Worm (Caenorhabditis elegans) whole organism, L2 larva: ENCODE results near the gene ints-6.

ENCODE experiments used
- gmeb-1 ChIP-seq: fragments of 150-350 bp; optimal IDR thresholded peaks from 2 replicates; lab custom pipeline; 2014; ENCODE audit warnings: missing biosample characterization, missing genetic modification characterization
- mdl-1 ChIP-seq, 2 experiments: fragments of 150-350 bp in 1 of 2; sonication (generic microtip) in 1 of 2; optimal IDR thresholded peaks; 2 replicates each; lab custom pipeline; 2017; ENCODE audit warnings: missing biosample characterization in 2 of 2, missing genetic modification characterization in 2 of 2
- nhr-12 ChIP-seq: fragments of 150-350 bp; optimal IDR thresholded peaks from 2 replicates; lab custom pipeline; 2014; ENCODE audit warnings: missing biosample characterization, missing genetic modification characterization
- nhr-237 ChIP-seq: fragments of 150-350 bp; optimal IDR thresholded peaks from 2 replicates; lab custom pipeline; 2014; ENCODE audit warnings: missing biosample characterization, missing genetic modification characterization
- skn-1 ChIP-seq: sonication (generic microtip); optimal IDR thresholded peaks from 2 replicates; lab custom pipeline; 2017; ENCODE audit warnings: missing biosample characterization, missing genetic modification characterization
- sma-3 ChIP-seq: sonication (generic microtip); optimal IDR thresholded peaks from 2 replicates; lab custom pipeline; 2016; ENCODE audit warnings: missing genetic modification reagents, missing genetic modification characterization, missing compliant biosample characterization
- snpc-4 ChIP-seq: fragments of 150-350 bp; optimal IDR thresholded peaks from 2 replicates; lab custom pipeline; 2014; ENCODE audit warnings: missing biosample characterization, missing genetic modification characterization
- zag-1 ChIP-seq: fragments of 150-350 bp; optimal IDR thresholded peaks from 2 replicates; lab custom pipeline; 2014; ENCODE audit warnings: missing biosample characterization, missing genetic modification characterization
- ztf-11 ChIP-seq: sonication (generic microtip); optimal IDR thresholded peaks from 2 replicates; lab custom pipeline; 2017; ENCODE audit warnings: missing biosample characterization, missing genetic modification characterization

ce11 chrIV:8679225-8679624, 12.3 kb upstream of the ints-6 start, which contains the start of gene nlp-60:
- TF ChIP-seq sma-3 (GFP tag; lab: Kevin White, UChicago) (no peak), zag-1 (tag; lab: Kevin White, UChicago) (no peak), skn-1 (tag; lab: Kevin White, UChicago) (no peak), nhr-237 (tag; lab: Kevin White, UChicago) (no peak), gmeb-1 (no peak), nhr-12 (tag; lab: Kevin White, UChicago) (no peak), mdl-1 (tag; optimal IDR thresholded peaks at IDR 0.05; lab: Kevin White, UChicago) (no peak), snpc-4 (tag; lab: Kevin White, UChicago) (no peak), ztf-11 (tag; lab: Kevin White, UChicago) (no peak)
